Fruit fly (Drosophila melanogaster) whole organism, embryonic: ENCODE data around the gene CG33791.

ENCODE experiments used
- Adf1 ChIP-seq: fragments of 200-800 bp; sonication (Bioruptor generic); IDR thresholded peaks from 2 replicates; pipeline ENCODE4 v1.3.6; 2022; ENCODE audit warnings: missing biosample characterization, missing genetic modification characterization
- BEAF-32 ChIP-seq: fragments of 200-800 bp; sonication (Bioruptor generic); optimal IDR thresholded peaks from 3 replicates; lab custom pipeline; 2017; ENCODE audit warnings: missing biosample characterization, missing genetic modification characterization, mild to moderate bottlenecking, moderate library complexity, missing genetic modification reagents
- CG11456 ChIP-seq: fragments of 200-800 bp; sonication (Bioruptor generic); IDR thresholded peaks from 3 replicates; pipeline ENCODE4 v1.3.6; 2022; ENCODE audit warnings: missing biosample characterization, missing genetic modification characterization
- CG13894 ChIP-seq: fragments of 200-800 bp; sonication (Bioruptor generic); optimal IDR thresholded peaks from 3 replicates; lab custom pipeline; 2018; ENCODE audit warnings: missing biosample characterization, mild to moderate bottlenecking, missing genetic modification characterization, moderate library complexity
- CG14050 ChIP-seq: fragments of 200-800 bp; sonication (Bioruptor generic); IDR thresholded peaks from 3 replicates; pipeline ENCODE4 v1.3.6; 2022; ENCODE audit warnings: missing biosample characterization, missing genetic modification characterization
- CG2199 ChIP-seq: fragments of 200-800 bp; sonication (Bioruptor generic); IDR thresholded peaks from 3 replicates; pipeline ENCODE4 v1.3.6; 2022; ENCODE audit warnings: missing biosample characterization, missing genetic modification characterization
- CG2875 ChIP-seq: fragments of 200-800 bp; sonication (Bioruptor generic); optimal IDR thresholded peaks from 2 replicates; lab custom pipeline; 2017; ENCODE audit warnings: missing biosample characterization, mild to moderate bottlenecking, missing genetic modification characterization, missing genetic modification reagents
- CG3065 ChIP-seq: fragments of 200-800 bp; sonication (Bioruptor generic); optimal IDR thresholded peaks from 2 replicates; lab custom pipeline; 2016; ENCODE audit warnings: missing biosample characterization, missing genetic modification characterization
- CG3281 ChIP-seq: fragments of 200-800 bp; sonication (Bioruptor generic); optimal IDR thresholded peaks from 3 replicates; lab custom pipeline; 2017; ENCODE audit warnings: missing biosample characterization, mild to moderate bottlenecking, missing genetic modification characterization
- CG33213 ChIP-seq: fragments of 200-800 bp; sonication (Bioruptor generic); optimal IDR thresholded peaks from 3 replicates; lab custom pipeline; 2016; ENCODE audit warnings: missing biosample characterization, missing genetic modification characterization
- CG43689 ChIP-seq: fragments of 200-800 bp; sonication (Bioruptor generic); IDR thresholded peaks from 2 replicates; pipeline ENCODE4 v1.3.6; 2022; ENCODE audit warnings: missing biosample characterization, missing genetic modification characterization
- CG4404 ChIP-seq: fragments of 200-800 bp; sonication (Bioruptor generic); IDR thresholded peaks from 2 replicates; pipeline ENCODE4 v1.3.6; 2022; ENCODE audit warnings: missing biosample characterization, missing genetic modification characterization
- CG5953 ChIP-seq: fragments of 200-800 bp; sonication (Bioruptor generic); IDR thresholded peaks from 2 replicates; pipeline ENCODE4 v1.3.6; 2022; ENCODE audit warnings: missing biosample characterization, missing genetic modification characterization
- CG6791 ChIP-seq: fragments of 200-800 bp; sonication (Bioruptor generic); IDR thresholded peaks from 3 replicates; pipeline ENCODE4 v1.3.6; 2022; ENCODE audit warnings: missing biosample characterization, missing genetic modification characterization; ENCODE audit not compliant: partially characterized antibody
- CG6813 ChIP-seq: fragments of 200-800 bp; sonication (Bioruptor generic); optimal IDR thresholded peaks from 2 replicates; lab custom pipeline; 2017; ENCODE audit warnings: missing biosample characterization, missing genetic modification characterization, mild to moderate bottlenecking, moderate library complexity, missing genetic modification reagents
- CG8290 ChIP-seq, 3 experiments: fragments of 200-800 bp; sonication (Bioruptor generic); optimal IDR thresholded peaks; 2 replicates each; lab custom pipeline; 2016 to 2019; ENCODE audit warnings: missing biosample characterization in 3 of 3, missing genetic modification characterization in 3 of 3, mild to moderate bottlenecking in 2 of 3, moderate library complexity in 1 of 3
- CG8478 ChIP-seq: fragments of >200 bp; optimal IDR thresholded peaks from 2 replicates; lab custom pipeline; 2018
- D19A ChIP-seq: fragments of 200-800 bp; optimal IDR thresholded peaks from 3 replicates; lab custom pipeline; 2019; ENCODE audit warnings: missing biosample characterization, mild to moderate bottlenecking, missing genetic modification characterization, moderate library complexity
- Dp ChIP-seq: fragments of 200-800 bp; sonication (Bioruptor generic); optimal IDR thresholded peaks from 2 replicates; lab custom pipeline; 2018; ENCODE audit warnings: missing biosample characterization, mild to moderate bottlenecking, missing genetic modification characterization, moderate library complexity
- Hand ChIP-seq: fragments of 200-800 bp; sonication (Bioruptor generic); optimal IDR thresholded peaks from 2 replicates; lab custom pipeline; 2017; ENCODE audit warnings: mild to moderate bottlenecking, missing biosample characterization, missing genetic modification reagents, missing genetic modification characterization
- Hey ChIP-seq: fragments of 200-800 bp; sonication (Bioruptor generic); optimal IDR thresholded peaks from 3 replicates; lab custom pipeline; 2018; ENCODE audit warnings: missing biosample characterization, mild to moderate bottlenecking, missing genetic modification characterization
- HmgD ChIP-seq: fragments of 200-800 bp; sonication (Bioruptor generic); optimal IDR thresholded peaks from 3 replicates; lab custom pipeline; 2016; ENCODE audit warnings: missing biosample characterization, missing genetic modification characterization
- HmgZ ChIP-seq: fragments of 200-800 bp; sonication (Bioruptor generic); optimal IDR thresholded peaks from 2 replicates; lab custom pipeline; 2018; ENCODE audit warnings: missing biosample characterization, mild to moderate bottlenecking, missing genetic modification characterization
- Hr39 ChIP-seq: fragments of >200 bp; optimal IDR thresholded peaks from 2 replicates; lab custom pipeline; 2017
- Hr51 ChIP-seq, 2 experiments: fragments of 200-800 bp; sonication (Bioruptor generic); optimal IDR thresholded peaks; 2 replicates in 1 of 2; 3 replicates in 1 of 2; lab custom pipeline; 2016 to 2018; ENCODE audit warnings: missing biosample characterization in 2 of 2, missing genetic modification characterization in 2 of 2, mild to moderate bottlenecking in 1 of 2, moderate library complexity in 1 of 2
- Lhr ChIP-seq: fragments of 200-800 bp; sonication (Bioruptor generic); optimal IDR thresholded peaks from 3 replicates; lab custom pipeline; 2017; ENCODE audit warnings: mild to moderate bottlenecking, missing biosample characterization, missing genetic modification reagents, missing genetic modification characterization
- MBD-R2 ChIP-seq: fragments of 200-800 bp; sonication (Bioruptor generic); IDR thresholded peaks from 2 replicates; pipeline ENCODE4 v1.3.6; 2022; ENCODE audit warnings: missing biosample characterization, missing genetic modification characterization
- Nf-YA ChIP-seq: fragments of 200-800 bp; sonication (Bioruptor generic); IDR thresholded peaks from 2 replicates; pipeline ENCODE4 v1.3.6; 2022; ENCODE audit warnings: missing biosample characterization, missing genetic modification characterization
- Ravus ChIP-seq: fragments of 200-800 bp; sonication (Bioruptor generic); IDR thresholded peaks from 2 replicates; pipeline ENCODE4 v1.3.6; 2022; ENCODE audit warnings: missing biosample characterization, missing genetic modification characterization
- Rx ChIP-seq: fragments of 200-800 bp; sonication (Bioruptor generic); IDR thresholded peaks from 2 replicates; pipeline ENCODE4 v1.3.6; 2022; ENCODE audit warnings: missing biosample characterization, missing genetic modification characterization
- Side ChIP-seq: fragments of 200-800 bp; sonication (Bioruptor generic); optimal IDR thresholded peaks from 2 replicates; lab custom pipeline; 2016; ENCODE audit warnings: missing biosample characterization, missing genetic modification characterization
- Tbp ChIP-seq: fragments of >200 bp; optimal IDR thresholded peaks from 2 replicates; lab custom pipeline; 2018; ENCODE audit warnings: missing biosample characterization, missing genetic modification characterization
- Xrp1 ChIP-seq: fragments of 200-800 bp; sonication (Bioruptor generic); IDR thresholded peaks from 2 replicates; pipeline ENCODE4 v1.3.6; 2022; ENCODE audit warnings: missing biosample characterization, missing genetic modification characterization
- bowl ChIP-seq: fragments of 200-800 bp; sonication (Bioruptor generic); IDR thresholded peaks from 2 replicates; pipeline ENCODE4 v1.3.6; 2022; ENCODE audit warnings: missing biosample characterization, missing genetic modification characterization
- cad ChIP-seq: fragments of >200 bp; optimal IDR thresholded peaks from 2 replicates; lab custom pipeline; 2017; ENCODE audit warnings: missing biosample characterization, missing genetic modification characterization
- crc ChIP-seq: fragments of 200-800 bp; sonication (Bioruptor generic); optimal IDR thresholded peaks from 2 replicates; lab custom pipeline; 2016; ENCODE audit warnings: missing biosample characterization, missing genetic modification characterization
- dpn ChIP-seq, 2 experiments: fragments of 200-800 bp; sonication (Bioruptor generic); optimal IDR thresholded peaks; 3 replicates each; lab custom pipeline; 2016; ENCODE audit warnings: missing biosample characterization in 2 of 2, missing genetic modification characterization in 2 of 2
- esg ChIP-seq: fragments of 200-800 bp; sonication (Bioruptor generic); conservative IDR thresholded peaks from 2 replicates; pipeline ENCODE4 v1.3.6; 2022; ENCODE audit warnings: missing biosample characterization, missing genetic modification characterization
- fd64A ChIP-seq: fragments of 200-800 bp; sonication (Bioruptor generic); optimal IDR thresholded peaks from 3 replicates; lab custom pipeline; 2018; ENCODE audit warnings: missing biosample characterization, mild to moderate bottlenecking, missing genetic modification characterization
- hkb ChIP-seq, 2 experiments: fragments of 200-800 bp in 1 of 2; fragments of >200 bp in 1 of 2; sonication (Bioruptor generic) in 1 of 2; IDR thresholded peaks in 1 of 2; optimal IDR thresholded peaks in 1 of 2; 2 replicates each; pipeline versions ENCODE4 v1.3.6 to Lab custom; 2017 to 2022; ENCODE audit warnings: missing biosample characterization in 1 of 2, missing genetic modification characterization in 1 of 2
- jing ChIP-seq: fragments of 200-800 bp; sonication (Bioruptor generic); optimal IDR thresholded peaks from 2 replicates; lab custom pipeline; 2018; ENCODE audit warnings: missing biosample characterization, mild to moderate bottlenecking, missing genetic modification characterization
- jumu ChIP-seq: fragments of 200-800 bp; sonication (Bioruptor generic); optimal IDR thresholded peaks from 3 replicates; lab custom pipeline; 2016; ENCODE audit warnings: missing biosample characterization, missing genetic modification characterization
- lbe ChIP-seq: fragments of 200-800 bp; sonication (Bioruptor generic); optimal IDR thresholded peaks from 2 replicates; lab custom pipeline; 2016; ENCODE audit warnings: missing biosample characterization, mild to moderate bottlenecking, missing genetic modification characterization
- slou ChIP-seq: fragments of 200-800 bp; sonication (Bioruptor generic); optimal IDR thresholded peaks from 3 replicates; lab custom pipeline; 2016; ENCODE audit warnings: missing biosample characterization, missing genetic modification characterization
- sqz ChIP-seq: fragments of 200-800 bp; sonication (Bioruptor generic); optimal IDR thresholded peaks from 3 replicates; lab custom pipeline; 2018; ENCODE audit warnings: missing biosample characterization, mild to moderate bottlenecking, missing genetic modification characterization
- tin ChIP-seq: fragments of 200-800 bp; sonication (Bioruptor generic); optimal IDR thresholded peaks from 3 replicates; lab custom pipeline; 2016; ENCODE audit warnings: missing biosample characterization, missing genetic modification characterization
- unc-4 ChIP-seq: fragments of 200-800 bp; sonication (Bioruptor generic); IDR thresholded peaks from 2 replicates; pipeline ENCODE4 v1.3.6; 2022; ENCODE audit warnings: missing biosample characterization, missing genetic modification characterization; ENCODE audit not compliant: partially characterized antibody
- usp ChIP-seq: fragments of >200 bp; optimal IDR thresholded peaks from 2 replicates; lab custom pipeline; 2017; ENCODE audit warnings: missing biosample characterization, missing genetic modification characterization
- zen ChIP-seq: fragments of 200-800 bp; sonication (Bioruptor generic); optimal IDR thresholded peaks from 3 replicates; lab custom pipeline; 2018; ENCODE audit warnings: missing biosample characterization, mild to moderate bottlenecking, missing genetic modification characterization, moderate library complexity
- zf30C ChIP-seq: fragments of 200-800 bp; sonication (Bioruptor generic); optimal IDR thresholded peaks from 3 replicates; lab custom pipeline; 2018; ENCODE audit warnings: missing biosample characterization, mild to moderate bottlenecking, missing genetic modification characterization

The CG33791 gene

dm6 chr3L:1639185-1639812 is 36.5 kb downstream of the CG33791 start, which contains the start of the genes Mettl2 and Bgb (continued):
- TF ChIP-seq CG14050 = peak; percentile 23; the same call in 2 of the 3 replicates
- peak; percentile 2 for TF ChIP-seq lbe (GFP tag; lab: Kevin White, UChicago)
- TF ChIP-seq cad (GFP tag; lab: Kevin White, UChicago) = no peak
- TF ChIP-seq HmgD = peak; percentile 53
- TF ChIP-seq Side (GFP tag; lab: Kevin White, UChicago) = peak; percentile 72
- TF ChIP-seq CG3065 (GFP tag; lab: Kevin White, UChicago) = peak; percentile 0
- TF ChIP-seq Adf1 = no peak
- TF ChIP-seq CG3281 (GFP tag; lab: Kevin White, UChicago) = peak; percentile 63
- peak; percentile 45 for TF ChIP-seq CG13894 (tag; lab: Kevin White, UChicago)
- TF ChIP-seq bowl (GFP tag; lab: Robert Waterston, UW) = no peak
- no peak for TF ChIP-seq Hand (GFP tag; lab: Kevin White, UChicago)
- TF ChIP-seq MBD-R2 (GFP tag; lab: Robert Waterston, UW) = peak; percentile 51
- peak; percentile 64 for TF ChIP-seq hkb (optimal IDR thresholded peaks at IDR 0.05; lab: Kevin White, UChicago)
- TF ChIP-seq hkb (GFP tag; IDR thresholded peaks at IDR 0.05; lab: Robert Waterston, UW) = peak; percentile 37; the same call in 1 of the 2 replicates
- TF ChIP-seq tin (GFP tag; lab: Kevin White, UChicago) = peak; percentile 86
- peak; percentile 79 to 81 for TF ChIP-seq dpn (GFP tag; optimal IDR thresholded peaks at IDR 0.05; lab: Kevin White, UChicago)
- TF ChIP-seq CG6813 (GFP tag; lab: Kevin White, UChicago) = no peak
- TF ChIP-seq CG11456 (GFP tag; lab: Robert Waterston, UW) = peak; percentile 86
- TF ChIP-seq CG2875 (GFP tag; lab: Kevin White, UChicago) = no peak
- no peak for TF ChIP-seq Lhr
- no peak for TF ChIP-seq jing (GFP tag; lab: Kevin White, UChicago)
- no peak for TF ChIP-seq usp (GFP tag; lab: Kevin White, UChicago)
- TF ChIP-seq fd64A (GFP tag; lab: Kevin White, UChicago) = no peak
- TF ChIP-seq jumu (GFP tag; lab: Kevin White, UChicago) = peak; percentile 84
- peak; percentile 89 for TF ChIP-seq BEAF-32 (GFP tag; lab: Kevin White, UChicago)
- no peak for TF ChIP-seq Ravus
- TF ChIP-seq CG2199 (GFP tag; lab: Robert Waterston, UW) = no peak
- TF ChIP-seq CG4404 (GFP tag; lab: Robert Waterston, UW) = peak; percentile 90
- TF ChIP-seq esg = peak; percentile 78
- TF ChIP-seq CG33213 (GFP tag; lab: Kevin White, UChicago) = peak; percentile 65
- peak; percentile 72 for TF ChIP-seq unc-4 (GFP tag; lab: Robert Waterston, UW)
- TF ChIP-seq CG6791 (GFP tag; lab: Robert Waterston, UW) = 0 out of 3 replicates have a peak, but pooled peaks have one; percentile 16
- TF ChIP-seq CG5953 (GFP tag; lab: Robert Waterston, UW) = no peak
- TF ChIP-seq Tbp (GFP tag; lab: Kevin White, UChicago) = no peak
- no peak for TF ChIP-seq Hey (tag; lab: Kevin White, UChicago)
- TF ChIP-seq Dp (GFP tag; lab: Kevin White, UChicago) = peak; percentile 62
- TF ChIP-seq Hr39 (lab: Kevin White, UChicago) = no peak
- peak; percentile 57 for TF ChIP-seq CG8290 (GFP tag; optimal IDR thresholded peaks at IDR 0.05; lab: Kevin White, UChicago)
- TF ChIP-seq CG8290 (tag; optimal IDR thresholded peaks at IDR 0.05; lab: Kevin White, UChicago) = no peak
- peak; percentile 76 for TF ChIP-seq Xrp1 (GFP tag; lab: Robert Waterston, UW)
- peak; percentile 63 for TF ChIP-seq slou
- no peak for TF ChIP-seq CG8478
- peak; percentile 74 for TF ChIP-seq zen (tag; lab: Kevin White, UChicago)
- no peak for TF ChIP-seq sqz (GFP tag; lab: Kevin White, UChicago)
- peak; percentile 69 for TF ChIP-seq Rx
- TF ChIP-seq Nf-YA = no peak
- no peak for TF ChIP-seq CG43689
- peak; percentile 60 to 68 for TF ChIP-seq Hr51 (GFP tag; optimal IDR thresholded peaks at IDR 0.05; lab: Kevin White, UChicago)
- TF ChIP-seq crc (GFP tag; lab: Kevin White, UChicago) = peak; percentile 57
- no peak for TF ChIP-seq zf30C (GFP tag; lab: Kevin White, UChicago)
- TF ChIP-seq HmgZ = peak; percentile 67
- no peak for TF ChIP-seq D19A (tag; lab: Kevin White, UChicago)
